Worm (Caenorhabditis elegans): ENCODE data around the gene Y41E3.18.

The Y41E3.18 gene

ce11 chrIV:15042159-15042936, 23.2 kb downstream of the Y41E3.18 start (continued):
- TF ChIP-seq Y53F4B.3 (GFP tag; IDR thresholded peaks at IDR 0.05): 0 out of 2 replicates have a peak, but pooled peaks have one; percentile 33
- peak; percentile 49 for TF ChIP-seq hrde-1 (tag; optimal IDR thresholded peaks at IDR 0.05; ENCODE audit: borderline replicate concordance)
- peak; percentile 39 for TF ChIP-seq lin-54 (GFP tag; optimal IDR thresholded peaks at IDR 0.05)
- peak; percentile 41; the same call in 1 of the 2 replicates for TF ChIP-seq mcd-1 (GFP tag; IDR thresholded peaks at IDR 0.05)
- no peak for TF ChIP-seq mel-28 (tag; optimal IDR thresholded peaks at IDR 0.05; ENCODE audit: borderline replicate concordance)
- TF ChIP-seq dpl-1 (GFP tag; optimal IDR thresholded peaks at IDR 0.05): peak; percentile 15
- peak; percentile 49 for TF ChIP-seq chd-7 (tag; optimal IDR thresholded peaks at IDR 0.05)
- peak; percentile 63 for TF ChIP-seq dox-1 (GFP tag; IDR thresholded peaks at IDR 0.05)
- no peak for TF ChIP-seq F52B5.7 (tag; optimal IDR thresholded peaks at IDR 0.05)
- TF ChIP-seq snpc-1.3 (tag; optimal IDR thresholded peaks at IDR 0.05; ENCODE audit: insufficient read depth): peak; percentile 47
- TF ChIP-seq lsl-1 (GFP tag; optimal IDR thresholded peaks at IDR 0.05): peak; percentile 20
- TF ChIP-seq Y67H2A.10 (GFP tag; conservative IDR thresholded peaks at IDR 0.05): peak; percentile 50; the same call in 1 of the 2 replicates
- peak; percentile 25; the same call in 1 of the 2 replicates for TF ChIP-seq lir-1 (GFP tag; conservative IDR thresholded peaks at IDR 0.05)
- TF ChIP-seq nhr-120 (GFP tag; IDR thresholded peaks at IDR 0.05): no peak
- no peak for TF ChIP-seq ceh-27 (GFP tag; optimal IDR thresholded peaks at IDR 0.05)
- TF ChIP-seq madf-3 (GFP tag; IDR thresholded peaks at IDR 0.05): peak; percentile 72
- no peak for TF ChIP-seq hmg-20 (GFP tag; IDR thresholded peaks at IDR 0.05)

- TF ChIP-seq tlf-1 (GFP tag; optimal IDR thresholded peaks at IDR 0.05) (no peak), nhr-179 (tag; optimal IDR thresholded peaks at IDR 0.05) (no peak), egrh-3 (GFP tag; IDR thresholded peaks at IDR 0.05) (peak; percentile 7; the same call in 1 of the 2 replicates), akir-1 (GFP tag; optimal IDR thresholded peaks at IDR 0.05) (no peak)
Observed at ce11 chrIV:15041124-15041523, 24.4 kb downstream of the Y41E3.18 start.

- TF ChIP-seq B0035.1 (tag; optimal IDR thresholded peaks at IDR 0.05) (no peak), ceh-91 (GFP tag; IDR thresholded peaks at IDR 0.05) (peak; percentile 23; the same call in 1 of the 2 replicates), ekl-4 (GFP tag; IDR thresholded peaks at IDR 0.05) (peak; percentile 86), madf-10 (tag; optimal IDR thresholded peaks at IDR 0.05) (no peak), let-526 (GFP tag; IDR thresholded peaks at IDR 0.05) (no peak), B0336.3 (GFP tag; IDR thresholded peaks at IDR 0.05) (peak; percentile 91), nhr-90 (tag; optimal IDR thresholded peaks at IDR 0.05) (no peak), F33H1.4 (GFP tag; IDR thresholded peaks at IDR 0.05) (peak; percentile 82), mel-28 (tag; optimal IDR thresholded peaks at IDR 0.05; ENCODE audit: borderline replicate concordance) (no peak), Y67H2A.10 (GFP tag; conservative IDR thresholded peaks at IDR 0.05) (peak; percentile 23; the same call in 1 of the 2 replicates), dpff-1 (tag; optimal IDR thresholded peaks at IDR 0.05) (no peak), aptf-3 (GFP tag; IDR thresholded peaks at IDR 0.05) (no peak), B0019.2 (GFP tag; conservative IDR thresholded peaks at IDR 0.05) (no peak; the same call in 1 of the 2 replicates), akir-1 (GFP tag; optimal IDR thresholded peaks at IDR 0.05) (no peak), fkh-3 (tag; optimal IDR thresholded peaks at IDR 0.05) (no peak), hmg-1.2 (GFP tag; IDR thresholded peaks at IDR 0.05) (peak; percentile 56), chd-7 (tag; optimal IDR thresholded peaks at IDR 0.05) (no peak), aptf-2 (GFP tag; conservative IDR thresholded peaks at IDR 0.05) (no peak), F57A8.1 (GFP tag; optimal IDR thresholded peaks at IDR 0.05) (no peak), lsy-27 (tag; optimal IDR thresholded peaks at IDR 0.05; ENCODE audit: borderline replicate concordance, insufficient read depth) (peak; percentile 41), madf-3 (GFP tag; IDR thresholded peaks at IDR 0.05) (0 out of 2 replicates have a peak, but pooled peaks have one; percentile 62), Y79H2A.3 (GFP tag; conservative IDR thresholded peaks at IDR 0.05) (0 out of 2 replicates have a peak, but pooled peaks have one; percentile 38), B0261.1 (tag; optimal IDR thresholded peaks at IDR 0.05) (no peak), F22D6.2 (tag; optimal IDR thresholded peaks at IDR 0.05) (no peak), attf-5 (GFP tag; optimal IDR thresholded peaks at IDR 0.05) (peak; percentile 84), bed-2 (GFP tag; IDR thresholded peaks at IDR 0.05) (no peak), hsf-1 (GFP tag; IDR thresholded peaks at IDR 0.05) (peak; percentile 71)
Observed at ce11 chrIV:15039477-15039876, 26.1 kb downstream of the Y41E3.18 start, which contains the start of gene hrpu-1. Gene hrpu-1 (plus strand): TSS chrIV:15039616.

Data from whole organism, young adult.